Worm (Caenorhabditis elegans): ENCODE measurements around the gene ptr-19.

DNA sequence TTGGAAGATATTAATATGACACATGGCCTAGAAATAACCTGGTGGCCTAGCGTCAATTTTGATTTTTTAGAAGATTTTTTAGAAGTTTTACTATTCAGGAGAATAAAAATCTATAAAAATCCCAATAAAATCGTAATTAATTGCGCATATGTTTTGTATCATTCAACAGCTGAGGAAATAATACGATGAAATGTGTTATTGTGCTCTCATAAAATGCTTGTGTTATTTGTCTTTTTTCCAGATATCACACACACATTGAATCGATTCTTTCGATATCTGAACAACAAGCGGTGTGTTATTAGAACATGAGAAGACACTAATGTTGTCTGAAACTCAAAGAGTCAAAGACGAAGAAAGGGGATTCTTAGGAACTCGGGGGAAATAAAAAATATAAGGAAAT is 43.4 kb downstream of the ptr-19 start:
- TF ChIP-seq flh-1 (GFP tag; optimal IDR thresholded peaks at IDR 0.05) (no peak), pha-4 (tag; optimal IDR thresholded peaks at IDR 0.05) (no peak), nhr-12 (tag; optimal IDR thresholded peaks at IDR 0.05) (no peak), nhr-76 (tag; optimal IDR thresholded peaks at IDR 0.05) (no peak), lin-13 (tag; optimal IDR thresholded peaks at IDR 0.05) (no peak), unc-62 (GFP tag; optimal IDR thresholded peaks at IDR 0.05) (no peak), sem-2 (GFP tag; optimal IDR thresholded peaks at IDR 0.05) (no peak), nhr-28 (tag; optimal IDR thresholded peaks at IDR 0.05) (no peak), ham-2 (GFP tag; optimal IDR thresholded peaks at IDR 0.05) (no peak), mls-2 (tag; optimal IDR thresholded peaks at IDR 0.05) (no peak), blmp-1 (tag; optimal IDR thresholded peaks at IDR 0.05) (no peak), nhr-237 (tag; optimal IDR thresholded peaks at IDR 0.05) (no peak), zip-8 (tag; optimal IDR thresholded peaks at IDR 0.05) (no peak)

Data from whole organism, mixed stage, embryonic.